Worm (Caenorhabditis elegans) whole organism, L4 larva: ENCODE data around the gene ZK1248.20.

Experiments
- D1046.2 ChIP-seq: fragments of 200-800 bp; sonication (Bioruptor generic); IDR thresholded peaks from 2 replicates; pipeline ENCODE4 v1.3.6; 2022; ENCODE audit warnings: missing genetic modification characterization, missing compliant biosample characterization
- F10B5.3 ChIP-seq: sonication (generic microtip); optimal IDR thresholded peaks from 2 replicates; lab custom pipeline; 2016; ENCODE audit warnings: mild to moderate bottlenecking, missing genetic modification characterization, missing compliant biosample characterization
- F44E2.7 ChIP-seq: fragments of 200-800 bp; sonication (Bioruptor generic); IDR thresholded peaks from 2 replicates; pipeline ENCODE4 v2.1.2; 2022; ENCODE audit warnings: missing genetic modification characterization, missing compliant biosample characterization
- F49E8.2 ChIP-seq: sonication (generic microtip); optimal IDR thresholded peaks from 2 replicates; lab custom pipeline; 2016; ENCODE audit warnings: missing compliant biosample characterization, mild to moderate bottlenecking, missing genetic modification characterization, borderline replicate concordance
- R02D3.7 ChIP-seq: fragments of 150-350 bp; sonication (generic microtip); optimal IDR thresholded peaks from 3 replicates; lab custom pipeline; 2014; ENCODE audit warnings: missing biosample characterization, missing genetic modification characterization
- T20F7.1 ChIP-seq: fragments of 200-800 bp; sonication (Bioruptor generic); optimal IDR thresholded peaks from 2 replicates; lab custom pipeline; 2018; ENCODE audit warnings: mild to moderate bottlenecking, missing genetic modification characterization, missing compliant biosample characterization
- aha-1 ChIP-seq: fragments of 150-350 bp; peaks from one replicate; lab custom pipeline; 2014; ENCODE audit warnings: missing biosample characterization, missing genetic modification characterization
- ama-1 ChIP-seq: fragments of 150-350 bp; optimal IDR thresholded peaks from 2 replicates; lab custom pipeline; 2014; ENCODE audit warnings: inconsistent platforms, mixed read lengths
- arid-1 ChIP-seq: fragments of 200-800 bp; sonication (Bioruptor generic); conservative IDR thresholded peaks from 2 replicates; pipeline ENCODE4 v1.3.6; 2022; ENCODE audit warnings: missing genetic modification reagents, missing genetic modification characterization, missing compliant biosample characterization
- ceh-32 ChIP-seq: sonication (generic microtip); optimal IDR thresholded peaks from 2 replicates; lab custom pipeline; 2016; ENCODE audit warnings: mild to moderate bottlenecking, missing genetic modification characterization, missing compliant biosample characterization; ENCODE audit not compliant: poor library complexity
- ceh-44 ChIP-seq: fragments of 200-800 bp; sonication (Bioruptor generic); IDR thresholded peaks from 2 replicates; pipeline ENCODE4 v1.3.6; 2022; ENCODE audit warnings: missing genetic modification reagents, missing genetic modification characterization, missing compliant biosample characterization
- cey-2 ChIP-seq: sonication (generic microtip); optimal IDR thresholded peaks from 3 replicates; lab custom pipeline; 2017; ENCODE audit warnings: missing genetic modification characterization, mild to moderate bottlenecking, missing compliant biosample characterization, antibody characterized with exemption, borderline replicate concordance; ENCODE audit not compliant: insufficient read depth
- ctbp-1 ChIP-seq: fragments of 200-800 bp; sonication (Bioruptor generic); IDR thresholded peaks from 2 replicates; pipeline ENCODE4 v1.3.6; 2022; ENCODE audit warnings: missing genetic modification reagents, missing genetic modification characterization, missing compliant biosample characterization
- daf-12 ChIP-seq: fragments of 150-350 bp; optimal IDR thresholded peaks from 2 replicates; lab custom pipeline; 2014; ENCODE audit warnings: missing biosample characterization, missing genetic modification reagents, missing genetic modification characterization
- daf-16 ChIP-seq, 3 experiments: sonication (generic microtip); optimal IDR thresholded peaks; 2 replicates each; lab custom pipeline; 2016 to 2017; ENCODE audit warnings: missing genetic modification characterization in 3 of 3, missing genetic modification reagents in 3 of 3, mild to moderate bottlenecking in 2 of 3, missing compliant biosample characterization in 2 of 3, missing biosample characterization in 1 of 3, moderate library complexity in 1 of 3
- daf-19 ChIP-seq: fragments of 200-800 bp; sonication (Bioruptor generic); conservative IDR thresholded peaks from 2 replicates; pipeline ENCODE4 v1.3.6; 2022; ENCODE audit warnings: missing genetic modification characterization, missing compliant biosample characterization
- daf-8 ChIP-seq: fragments of 200-800 bp; sonication (Bioruptor generic); IDR thresholded peaks from 2 replicates; pipeline ENCODE4 v1.3.6; 2022; ENCODE audit warnings: missing genetic modification characterization, missing compliant biosample characterization
- dpl-1 ChIP-seq: fragments of 150-350 bp; optimal IDR thresholded peaks from 2 replicates; lab custom pipeline; 2014; ENCODE audit warnings: missing biosample characterization, missing genetic modification reagents, missing genetic modification characterization
- gei-8 ChIP-seq: fragments of 200-800 bp; sonication (Bioruptor generic); optimal IDR thresholded peaks from 2 replicates; lab custom pipeline; 2018; ENCODE audit warnings: mild to moderate bottlenecking, missing genetic modification characterization, missing compliant biosample characterization
- hif-1 ChIP-seq, 2 experiments: sonication (generic microtip); optimal IDR thresholded peaks; 2 replicates each; lab custom pipeline; 2016 to 2017; ENCODE audit warnings: missing compliant biosample characterization in 2 of 2, missing genetic modification characterization in 2 of 2, missing genetic modification reagents in 2 of 2, missing genotype in 2 of 2, mild to moderate bottlenecking in 1 of 2
- hmg-1.1 ChIP-seq: fragments of 200-800 bp; sonication (Bioruptor generic); IDR thresholded peaks from 2 replicates; pipeline ENCODE4 v1.3.6; 2022; ENCODE audit warnings: missing genetic modification reagents, missing genetic modification characterization, missing compliant biosample characterization
- lin-38 ChIP-seq: fragments of 200-800 bp; sonication (Bioruptor generic); IDR thresholded peaks from 2 replicates; pipeline ENCODE4 v1.3.6; 2022; ENCODE audit warnings: missing genetic modification reagents, missing genetic modification characterization, missing compliant biosample characterization
- lsy-2 ChIP-seq, 2 experiments: fragments of 150-350 bp in 1 of 2; sonication (generic microtip) in 1 of 2; optimal IDR thresholded peaks; 2 replicates each; lab custom pipeline; 2014 to 2017; ENCODE audit warnings: missing biosample characterization in 2 of 2, missing genetic modification characterization in 2 of 2
- madf-9 ChIP-seq: fragments of 200-800 bp; sonication (Bioruptor generic); conservative IDR thresholded peaks from 2 replicates; pipeline ENCODE4 v1.3.6; 2022; ENCODE audit warnings: missing genetic modification reagents, missing genetic modification characterization, missing compliant biosample characterization
- mdl-1 ChIP-seq, 2 experiments: fragments of 150-350 bp in 1 of 2; sonication (generic microtip) in 1 of 2; optimal IDR thresholded peaks; 2 replicates each; lab custom pipeline; 2014 to 2017; ENCODE audit warnings: missing biosample characterization in 2 of 2, missing genetic modification characterization in 2 of 2
- mes-2 ChIP-seq: sonication (generic microtip); optimal IDR thresholded peaks from 2 replicates; lab custom pipeline; 2016; ENCODE audit warnings: missing genotype, mild to moderate bottlenecking, missing genetic modification characterization, missing compliant biosample characterization; ENCODE audit not compliant: poor library complexity, severe bottlenecking
- nhr-102 ChIP-seq: sonication (generic microtip); optimal IDR thresholded peaks from 2 replicates; lab custom pipeline; 2016; ENCODE audit warnings: mild to moderate bottlenecking, missing genetic modification characterization, moderate library complexity, missing compliant biosample characterization
- nhr-25 ChIP-seq: sonication (generic microtip); optimal IDR thresholded peaks from 2 replicates; lab custom pipeline; 2017; ENCODE audit warnings: missing genetic modification characterization, mild to moderate bottlenecking, missing compliant biosample characterization, antibody characterized with exemption, moderate library complexity, borderline replicate concordance; ENCODE audit not compliant: insufficient read depth
- nhr-28 ChIP-seq: fragments of 150-350 bp; optimal IDR thresholded peaks from 2 replicates; lab custom pipeline; 2014; ENCODE audit warnings: missing biosample characterization, missing genetic modification characterization
- nhr-77 ChIP-seq: fragments of 150-350 bp; optimal IDR thresholded peaks from 2 replicates; lab custom pipeline; 2014; ENCODE audit warnings: missing biosample characterization, missing genetic modification characterization
- pha-4 ChIP-seq, 2 experiments: fragments of 150-350 bp in 1 of 2; fragments of 200-800 bp in 1 of 2; sonication (Bioruptor generic) in 1 of 2; IDR thresholded peaks in 1 of 2; optimal IDR thresholded peaks in 1 of 2; 2 replicates each; pipeline versions ENCODE4 v1.3.6 to Lab custom; 2014 to 2022; ENCODE audit warnings: missing genetic modification characterization in 2 of 2, missing genetic modification reagents in 2 of 2, missing biosample characterization in 1 of 2, missing compliant biosample characterization in 1 of 2
- php-3 ChIP-seq: fragments of 200-800 bp; sonication (Bioruptor generic); IDR thresholded peaks from 2 replicates; pipeline ENCODE4 v1.3.6; 2022; ENCODE audit warnings: missing genetic modification reagents, missing genetic modification characterization, missing compliant biosample characterization
- rbr-2 ChIP-seq: sonication (generic microtip); optimal IDR thresholded peaks from 2 replicates; lab custom pipeline; 2016; ENCODE audit warnings: missing genotype, missing genetic modification characterization, missing compliant biosample characterization
- saeg-2 ChIP-seq: fragments of 200-800 bp; sonication (Bioruptor generic); IDR thresholded peaks from 2 replicates; pipeline ENCODE4 v1.3.6; 2022; ENCODE audit warnings: missing genetic modification reagents, missing genetic modification characterization, missing compliant biosample characterization
- sdz-12 ChIP-seq: fragments of 200-800 bp; sonication (Bioruptor generic); optimal IDR thresholded peaks from 2 replicates; lab custom pipeline; 2018; ENCODE audit warnings: mild to moderate bottlenecking, missing genetic modification characterization, missing compliant biosample characterization
- skn-1 ChIP-seq: fragments of 150-350 bp; optimal IDR thresholded peaks from 2 replicates; lab custom pipeline; 2014; ENCODE audit warnings: missing biosample characterization, missing genetic modification characterization
- snpc-1.2 ChIP-seq: fragments of 200-800 bp; sonication (Bioruptor generic); IDR thresholded peaks from 2 replicates; pipeline ENCODE4 v1.3.6; 2022; ENCODE audit warnings: missing genetic modification reagents, missing genetic modification characterization, missing compliant biosample characterization
- spr-3 ChIP-seq: fragments of 200-800 bp; sonication (Bioruptor generic); optimal IDR thresholded peaks from 2 replicates; lab custom pipeline; 2018; ENCODE audit warnings: mild to moderate bottlenecking, missing genetic modification characterization, missing compliant biosample characterization
- tag-97 ChIP-seq: fragments of 200-800 bp; sonication (Bioruptor generic); IDR thresholded peaks from 2 replicates; pipeline ENCODE4 v1.3.6; 2022; ENCODE audit warnings: missing genetic modification characterization, missing compliant biosample characterization
- unc-130 ChIP-seq: sonication (generic microtip); optimal IDR thresholded peaks from 2 replicates; lab custom pipeline; 2016; ENCODE audit warnings: missing genetic modification reagents, missing genetic modification characterization, missing compliant biosample characterization
- unc-39 ChIP-seq: sonication (generic microtip); optimal IDR thresholded peaks from 2 replicates; lab custom pipeline; 2017; ENCODE audit warnings: missing biosample characterization, missing genetic modification characterization
- unc-62 ChIP-seq, 3 experiments: fragments of 150-350 bp in 1 of 3; sonication (generic microtip); optimal IDR thresholded peaks in 2 of 3; peaks in 1 of 3; 1 replicate in 1 of 3; 2 replicates in 2 of 3; lab custom pipeline; 2014 to 2017; ENCODE audit warnings: missing biosample characterization in 3 of 3, missing genetic modification characterization in 3 of 3, missing genetic modification reagents in 3 of 3, missing genotype in 1 of 3
- zfp-2 ChIP-seq: sonication (generic microtip); optimal IDR thresholded peaks from 2 replicates; lab custom pipeline; 2016; ENCODE audit warnings: mild to moderate bottlenecking, missing genetic modification characterization, missing compliant biosample characterization

The ZK1248.20 gene

DNA sequence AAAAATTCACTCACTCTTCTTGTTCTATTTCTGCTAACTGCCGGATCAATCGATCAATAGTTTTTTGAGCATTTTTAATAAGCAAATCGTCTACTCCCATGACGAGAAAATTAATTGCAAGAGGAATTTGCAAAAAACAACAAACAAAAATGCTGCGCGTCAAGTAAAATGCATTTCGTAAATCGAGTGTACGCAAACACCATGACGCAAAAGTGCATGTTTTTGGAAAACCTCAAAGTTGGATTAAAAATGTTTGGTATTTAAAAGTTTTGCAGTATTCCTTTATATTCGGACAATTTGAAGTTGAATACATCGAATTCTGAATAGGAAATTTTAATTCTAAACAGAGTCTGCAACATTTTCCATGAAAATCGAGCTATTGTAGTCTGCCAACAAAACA is 22.8 kb downstream of the ZK1248.20 start, which contains the start of gene ZK1248.19:
TSS of gene ZK1248.19 (minus strand) at position 188 of the 400 bp plus-strand sequence.
- no peak for TF ChIP-seq ama-1 (lab: Kevin White, UChicago)
- TF ChIP-seq unc-62 (GFP tag; optimal IDR thresholded peaks at IDR 0.05 in 1 of 2; lab: Kevin White, UChicago): no peak
- TF ChIP-seq unc-62 (tag; optimal IDR thresholded peaks at IDR 0.05; lab: Kevin White, UChicago): no peak
- TF ChIP-seq pha-4 (GFP tag; IDR thresholded peaks at IDR 0.05; lab: Robert Waterston, UW): no peak
- no peak for TF ChIP-seq pha-4 (tag; optimal IDR thresholded peaks at IDR 0.05; lab: Kevin White, UChicago)
- no peak for TF ChIP-seq ceh-44 (GFP tag; lab: Robert Waterston, UW)
- TF ChIP-seq ceh-32 (tag; lab: Kevin White, UChicago): no peak
- TF ChIP-seq spr-3: no peak
- TF ChIP-seq madf-9: no peak
- no peak for TF ChIP-seq snpc-1.2 (GFP tag; lab: Robert Waterston, UW)
- TF ChIP-seq dpl-1 (GFP tag; lab: Kevin White, UChicago): peak; percentile 12
- TF ChIP-seq ctbp-1: no peak
- no peak for TF ChIP-seq aha-1 (tag; lab: Kevin White, UChicago)
- TF ChIP-seq hmg-1.1 (GFP tag; lab: Robert Waterston, UW): no peak
- no peak for TF ChIP-seq sdz-12 (GFP tag; lab: Kevin White, UChicago)
- TF ChIP-seq hif-1 (tag; optimal IDR thresholded peaks at IDR 0.05; lab: Kevin White, UChicago): no peak
- no peak for TF ChIP-seq F49E8.2 (tag; lab: Kevin White, UChicago)
- no peak for TF ChIP-seq saeg-2
- TF ChIP-seq skn-1: no peak
- TF ChIP-seq daf-8 (GFP tag; lab: Robert Waterston, UW): no peak
- no peak for TF ChIP-seq gei-8 (GFP tag; lab: Kevin White, UChicago)
- no peak for TF ChIP-seq nhr-77
- TF ChIP-seq nhr-102: no peak
- no peak for TF ChIP-seq daf-16 (GFP tag; optimal IDR thresholded peaks at IDR 0.05; lab: Kevin White, UChicago)
- TF ChIP-seq daf-16 (tag; optimal IDR thresholded peaks at IDR 0.05; lab: Kevin White, UChicago): peak; percentile 24
- no peak for TF ChIP-seq php-3
- TF ChIP-seq arid-1 (GFP tag; lab: Robert Waterston, UW): no peak
- no peak for TF ChIP-seq tag-97 (GFP tag; lab: Robert Waterston, UW)
- TF ChIP-seq T20F7.1 (GFP tag; lab: Kevin White, UChicago): no peak
- TF ChIP-seq D1046.2 (GFP tag; lab: Robert Waterston, UW): no peak
- no peak for TF ChIP-seq daf-12 (tag; lab: Kevin White, UChicago)
- no peak for TF ChIP-seq unc-39 (tag; lab: Kevin White, UChicago)
- TF ChIP-seq unc-130 (GFP tag; lab: Kevin White, UChicago): no peak
- TF ChIP-seq nhr-28 (tag; lab: Kevin White, UChicago): no peak
- peak in 1 of 2 experiments; percentile 54 for TF ChIP-seq lsy-2 (tag; optimal IDR thresholded peaks at IDR 0.05; lab: Kevin White, UChicago)
- peak; percentile 88 for TF ChIP-seq R02D3.7
- no peak for TF ChIP-seq F44E2.7 (GFP tag; lab: Robert Waterston, UW)
- TF ChIP-seq zfp-2 (tag; lab: Kevin White, UChicago): no peak
- TF ChIP-seq mdl-1 (tag; optimal IDR thresholded peaks at IDR 0.05; lab: Kevin White, UChicago): no peak
- TF ChIP-seq lin-38 (GFP tag; lab: Robert Waterston, UW): no peak
- TF ChIP-seq nhr-25 (tag; lab: Kevin White, UChicago): no peak
- TF ChIP-seq F10B5.3 (tag; lab: Kevin White, UChicago): no peak
- TF ChIP-seq cey-2 (tag; lab: Kevin White, UChicago): no peak
- TF ChIP-seq mes-2 (tag; lab: Kevin White, UChicago): peak; percentile 57
- no peak for TF ChIP-seq daf-19 (GFP tag; lab: Robert Waterston, UW)
- no peak for TF ChIP-seq rbr-2 (tag; lab: Kevin White, UChicago)
